Fruit fly (Drosophila melanogaster) whole organism, embryonic: Measurements from ENCODE around the gene sick.
A peak's percentile ranks its signal among the peaks of the same experiment; 100 is the strongest.

Source experiments
- Asciz ChIP-seq: fragments of 200-800 bp; sonication (Bioruptor generic); optimal IDR thresholded peaks from 2 replicates; lab custom pipeline; 2017; ENCODE audit warnings: missing biosample characterization, mild to moderate bottlenecking, missing genetic modification characterization, missing genetic modification reagents
- BtbVII ChIP-seq: fragments of 200-800 bp; sonication (Bioruptor generic); optimal IDR thresholded peaks from 3 replicates; lab custom pipeline; 2017; ENCODE audit warnings: missing biosample characterization, mild to moderate bottlenecking, missing genetic modification characterization
- CG10209 ChIP-seq: fragments of 200-800 bp; sonication (Bioruptor generic); optimal IDR thresholded peaks from 3 replicates; lab custom pipeline; 2017; ENCODE audit warnings: missing biosample characterization, mild to moderate bottlenecking, missing genetic modification characterization, missing genetic modification reagents
- CG10979 ChIP-seq: fragments of 200-800 bp; sonication (Bioruptor generic); optimal IDR thresholded peaks from 2 replicates; lab custom pipeline; 2018; ENCODE audit warnings: missing biosample characterization, mild to moderate bottlenecking, missing genetic modification characterization, moderate library complexity
- CG11696 ChIP-seq: fragments of 200-800 bp; sonication (Bioruptor generic); IDR thresholded peaks from 2 replicates; pipeline ENCODE4 v1.3.6; 2022; ENCODE audit warnings: missing biosample characterization, missing genetic modification characterization
- CG14860 ChIP-seq: fragments of 200-800 bp; sonication (Bioruptor generic); IDR thresholded peaks from 3 replicates; pipeline ENCODE4 v1.3.6; 2022; ENCODE audit warnings: missing biosample characterization, missing genetic modification characterization; ENCODE audit not compliant: partially characterized antibody
- CG14965 ChIP-seq: fragments of 200-800 bp; sonication (Bioruptor generic); optimal IDR thresholded peaks from 2 replicates; lab custom pipeline; 2016; ENCODE audit warnings: missing biosample characterization, missing genetic modification characterization, borderline replicate concordance
- CG17359 ChIP-seq: fragments of 200-800 bp; sonication (Bioruptor generic); optimal IDR thresholded peaks from 3 replicates; lab custom pipeline; 2018; ENCODE audit warnings: missing biosample characterization, mild to moderate bottlenecking, missing genetic modification characterization, moderate library complexity
- CG17612 ChIP-seq: fragments of 200-800 bp; sonication (Bioruptor generic); IDR thresholded peaks from 2 replicates; pipeline ENCODE4 v1.3.6; 2022; ENCODE audit warnings: missing biosample characterization, missing genetic modification characterization
- CG2678 ChIP-seq: fragments of 200-800 bp; sonication (Bioruptor generic); optimal IDR thresholded peaks from 3 replicates; lab custom pipeline; 2019; ENCODE audit warnings: missing biosample characterization, mild to moderate bottlenecking, missing genetic modification characterization, moderate library complexity
- CG30403 ChIP-seq: fragments of 200-800 bp; sonication (Bioruptor generic); optimal IDR thresholded peaks from 3 replicates; lab custom pipeline; 2016; ENCODE audit warnings: missing biosample characterization, missing genetic modification characterization
- CG31388 ChIP-seq: fragments of 200-800 bp; sonication (Bioruptor generic); optimal IDR thresholded peaks from 2 replicates; lab custom pipeline; 2016; ENCODE audit warnings: missing biosample characterization, missing genetic modification characterization
- CG32532 ChIP-seq: fragments of 200-800 bp; sonication (Bioruptor generic); IDR thresholded peaks from 2 replicates; pipeline ENCODE4 v1.3.6; 2022; ENCODE audit warnings: missing biosample characterization, missing genetic modification characterization
- CG3407 ChIP-seq: fragments of 200-800 bp; sonication (Bioruptor generic); optimal IDR thresholded peaks from 2 replicates; lab custom pipeline; 2018; ENCODE audit warnings: missing biosample characterization, mild to moderate bottlenecking, missing genetic modification characterization
- CG3847 ChIP-seq: fragments of 200-800 bp; sonication (Bioruptor generic); IDR thresholded peaks from 2 replicates; pipeline ENCODE4 v1.3.6; 2022; ENCODE audit warnings: missing biosample characterization, missing genetic modification characterization
- CG8388 ChIP-seq: fragments of 200-800 bp; sonication (Bioruptor generic); optimal IDR thresholded peaks from 2 replicates; lab custom pipeline; 2019; ENCODE audit warnings: missing biosample characterization, mild to moderate bottlenecking, missing genetic modification characterization, moderate library complexity
- CG9215 ChIP-seq: fragments of 200-800 bp; sonication (Bioruptor generic); IDR thresholded peaks from 2 replicates; pipeline ENCODE4 v1.3.6; 2022; ENCODE audit warnings: missing biosample characterization, missing genetic modification characterization
- CG9609 ChIP-seq: fragments of 200-800 bp; sonication (Bioruptor generic); optimal IDR thresholded peaks from 3 replicates; lab custom pipeline; 2016; ENCODE audit warnings: missing biosample characterization, missing genetic modification characterization
- CrebB ChIP-seq: fragments of 200-800 bp; sonication (Bioruptor generic); optimal IDR thresholded peaks from 3 replicates; lab custom pipeline; 2018; ENCODE audit warnings: missing biosample characterization, mild to moderate bottlenecking, missing genetic modification characterization
- D19B ChIP-seq: fragments of 200-800 bp; sonication (Bioruptor generic); optimal IDR thresholded peaks from 2 replicates; lab custom pipeline; 2017; ENCODE audit warnings: missing biosample characterization, mild to moderate bottlenecking, missing genetic modification characterization
- Eip74EF ChIP-seq, 2 experiments: fragments of 200-800 bp in 1 of 2; fragments of >200 bp in 1 of 2; sonication (Bioruptor generic) in 1 of 2; optimal IDR thresholded peaks; 2 replicates each; lab custom pipeline; 2017 to 2019; ENCODE audit warnings: missing biosample characterization in 2 of 2, missing genetic modification characterization in 2 of 2, mild to moderate bottlenecking in 1 of 2, moderate library complexity in 1 of 2
- Gsc ChIP-seq: fragments of 200-800 bp; sonication (Bioruptor generic); IDR thresholded peaks from 2 replicates; pipeline ENCODE4 v1.3.6; 2022; ENCODE audit warnings: missing biosample characterization, missing genetic modification characterization
- Hey ChIP-seq: fragments of 200-800 bp; sonication (Bioruptor generic); optimal IDR thresholded peaks from 3 replicates; lab custom pipeline; 2018; ENCODE audit warnings: missing biosample characterization, mild to moderate bottlenecking, missing genetic modification characterization
- Kr ChIP-seq: fragments of 200-800 bp; sonication (Bioruptor generic); optimal IDR thresholded peaks from 2 replicates; lab custom pipeline; 2017; ENCODE audit warnings: missing biosample characterization, mild to moderate bottlenecking, missing genetic modification characterization
- Lpt ChIP-seq: fragments of >200 bp; optimal IDR thresholded peaks from 2 replicates; lab custom pipeline; 2018; ENCODE audit warnings: missing biosample characterization, missing genetic modification characterization
- Meics ChIP-seq: fragments of 200-800 bp; sonication (Bioruptor generic); optimal IDR thresholded peaks from 2 replicates; lab custom pipeline; 2017; ENCODE audit warnings: missing biosample characterization, mild to moderate bottlenecking, missing genetic modification characterization
- Mes4 ChIP-seq: fragments of 200-800 bp; sonication (Bioruptor generic); optimal IDR thresholded peaks from 2 replicates; lab custom pipeline; 2016; ENCODE audit warnings: missing biosample characterization, missing genetic modification characterization
- Ptx1 ChIP-seq: fragments of 200-800 bp; sonication (Bioruptor generic); IDR thresholded peaks from 2 replicates; pipeline ENCODE4 v1.3.6; 2022; ENCODE audit warnings: missing biosample characterization, missing genetic modification characterization
- Usf ChIP-seq: fragments of 200-800 bp; sonication (Bioruptor generic); optimal IDR thresholded peaks from 2 replicates; lab custom pipeline; 2017; ENCODE audit warnings: missing genotype, missing biosample characterization, missing genetic modification characterization
- Xrp1 ChIP-seq: fragments of 200-800 bp; sonication (Bioruptor generic); IDR thresholded peaks from 2 replicates; pipeline ENCODE4 v1.3.6; 2022; ENCODE audit warnings: missing biosample characterization, missing genetic modification characterization
- ab ChIP-seq: fragments of 200-800 bp; sonication (Bioruptor generic); optimal IDR thresholded peaks from 2 replicates; lab custom pipeline; 2016; ENCODE audit warnings: missing biosample characterization, missing genetic modification characterization
- ap ChIP-seq: fragments of 200-800 bp; sonication (Bioruptor generic); IDR thresholded peaks from 2 replicates; pipeline ENCODE4 v1.3.6; 2022; ENCODE audit warnings: missing biosample characterization, missing genetic modification characterization
- az2 ChIP-seq: fragments of 200-800 bp; sonication (Bioruptor generic); optimal IDR thresholded peaks from 3 replicates; lab custom pipeline; 2016; ENCODE audit warnings: missing biosample characterization, missing genetic modification characterization
- caup ChIP-seq: fragments of 200-800 bp; sonication (Bioruptor generic); optimal IDR thresholded peaks from 3 replicates; lab custom pipeline; 2017; ENCODE audit warnings: missing biosample characterization, mild to moderate bottlenecking, missing genetic modification characterization, moderate library complexity; ENCODE audit not compliant: severe bottlenecking
- disco-r ChIP-seq: fragments of 200-800 bp; sonication (Bioruptor generic); optimal IDR thresholded peaks from 2 replicates; lab custom pipeline; 2016; ENCODE audit warnings: missing biosample characterization, missing genetic modification characterization
- ewg ChIP-seq: fragments of 200-800 bp; sonication (Bioruptor generic); optimal IDR thresholded peaks from 3 replicates; lab custom pipeline; 2017; ENCODE audit warnings: mild to moderate bottlenecking, missing biosample characterization, missing genetic modification reagents, missing genetic modification characterization
- gcm ChIP-seq: fragments of 200-800 bp; sonication (Bioruptor generic); optimal IDR thresholded peaks from 2 replicates; lab custom pipeline; 2019; ENCODE audit warnings: missing biosample characterization, mild to moderate bottlenecking, missing genetic modification characterization, moderate library complexity
- hb ChIP-seq: fragments of 200-800 bp; sonication (Bioruptor generic); IDR thresholded peaks from 3 replicates; pipeline ENCODE4 v1.3.6; 2022; ENCODE audit warnings: missing biosample characterization, missing genetic modification characterization; ENCODE audit not compliant: partially characterized antibody
- hbn ChIP-seq: fragments of 200-800 bp; sonication (Bioruptor generic); IDR thresholded peaks from 2 replicates; pipeline ENCODE4 v1.3.6; 2022; ENCODE audit warnings: missing biosample characterization, missing genetic modification characterization; ENCODE audit not compliant: partially characterized antibody
- ken ChIP-seq: fragments of 200-800 bp; sonication (Bioruptor generic); IDR thresholded peaks from 3 replicates; pipeline ENCODE4 v1.3.6; 2022; ENCODE audit warnings: missing biosample characterization, missing genetic modification characterization
- kni ChIP-seq: fragments of 200-800 bp; sonication (Bioruptor generic); optimal IDR thresholded peaks from 3 replicates; lab custom pipeline; 2017; ENCODE audit warnings: mild to moderate bottlenecking, missing biosample characterization, missing genetic modification reagents, missing genetic modification characterization
- lilli ChIP-seq: fragments of 200-800 bp; sonication (Bioruptor generic); optimal IDR thresholded peaks from 3 replicates; lab custom pipeline; 2016; ENCODE audit warnings: missing biosample characterization, missing genetic modification characterization
- mam ChIP-seq: fragments of 200-800 bp; sonication (Bioruptor generic); optimal IDR thresholded peaks from 3 replicates; lab custom pipeline; 2016; ENCODE audit warnings: missing biosample characterization, missing genetic modification characterization
- otp ChIP-seq: fragments of 200-800 bp; sonication (Bioruptor generic); IDR thresholded peaks from 3 replicates; pipeline ENCODE4, ENCODE4 v1.3.6; 2022; ENCODE audit warnings: missing biosample characterization, missing genetic modification characterization
- p53 ChIP-seq: fragments of 200-800 bp; sonication (Bioruptor generic); optimal IDR thresholded peaks from 2 replicates; lab custom pipeline; 2016; ENCODE audit warnings: missing biosample characterization, missing genetic modification characterization
- rib ChIP-seq: fragments of 200-800 bp; sonication (Bioruptor generic); IDR thresholded peaks from 2 replicates; pipeline ENCODE4 v1.3.6; 2022; ENCODE audit warnings: missing biosample characterization, missing genetic modification characterization
- tgo ChIP-seq: fragments of 200-800 bp; sonication (Bioruptor generic); IDR thresholded peaks from 3 replicates; pipeline ENCODE4 v1.3.6; 2022; ENCODE audit warnings: missing biosample characterization, missing genetic modification characterization
- wek ChIP-seq: fragments of 200-800 bp; sonication (Bioruptor generic); optimal IDR thresholded peaks from 3 replicates; lab custom pipeline; 2018; ENCODE audit warnings: missing biosample characterization, mild to moderate bottlenecking, missing genetic modification characterization, moderate library complexity
- z ChIP-seq: fragments of 200-800 bp; sonication (Bioruptor generic); IDR thresholded peaks from 3 replicates; pipeline ENCODE4 v1.3.6; 2022; ENCODE audit warnings: missing biosample characterization, missing genetic modification characterization
- zf30C ChIP-seq: fragments of 200-800 bp; sonication (Bioruptor generic); optimal IDR thresholded peaks from 3 replicates; lab custom pipeline; 2018; ENCODE audit warnings: missing biosample characterization, mild to moderate bottlenecking, missing genetic modification characterization

sick gene

DNA sequence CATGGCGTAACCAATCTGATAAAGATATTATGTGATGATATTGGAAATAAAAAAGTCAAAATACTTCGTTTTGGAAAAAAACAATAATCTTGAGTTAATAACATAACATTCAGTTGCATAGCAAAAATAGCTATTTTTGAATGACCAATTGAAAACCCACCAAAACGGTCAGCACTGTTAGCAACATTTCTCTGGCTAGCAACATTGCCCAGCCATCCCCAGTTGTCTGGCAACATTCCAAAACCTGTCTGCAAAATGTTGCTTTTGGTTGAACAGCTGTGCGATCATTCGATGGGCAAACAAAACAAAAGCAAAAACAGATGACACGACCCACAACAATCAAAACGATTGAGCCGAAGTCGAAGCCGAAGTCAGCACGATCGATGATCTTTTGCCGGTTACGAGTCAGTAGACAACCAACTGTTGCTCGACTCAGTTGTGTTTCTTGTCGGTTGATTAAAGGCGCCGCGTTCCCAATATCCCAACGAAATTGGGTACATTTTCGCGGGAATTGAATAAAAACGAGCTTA lies 69.4 kb downstream of the sick start (continued):
- peak; percentile 96 for TF ChIP-seq CG9609 (GFP tag; lab: Kevin White, UChicago)
- TF ChIP-seq CG31388 (GFP tag; lab: Kevin White, UChicago) = peak; percentile 50
- peak; percentile 95 for TF ChIP-seq mam (GFP tag; lab: Kevin White, UChicago)
- TF ChIP-seq otp (GFP tag; lab: Robert Waterston, UW) = peak; percentile 98
- TF ChIP-seq CG11696 (GFP tag; lab: Robert Waterston, UW) = peak; percentile 88
- peak; percentile 96 for TF ChIP-seq gcm (GFP tag; lab: Kevin White, UChicago)
- peak; percentile 92 for TF ChIP-seq Meics (GFP tag; lab: Kevin White, UChicago)
- TF ChIP-seq CG17612 (GFP tag; lab: Robert Waterston, UW) = peak; percentile 89
- TF ChIP-seq Hey (tag; lab: Kevin White, UChicago) = peak; percentile 67
- peak; percentile 88 for TF ChIP-seq Asciz (GFP tag; lab: Kevin White, UChicago)
- 0 out of 3 replicates have a peak, but pooled peaks have one; percentile 61 for TF ChIP-seq z (GFP tag; lab: Robert Waterston, UW)
- peak; percentile 94 for TF ChIP-seq disco-r
- TF ChIP-seq CG30403 (GFP tag; lab: Kevin White, UChicago) = peak; percentile 97
- TF ChIP-seq Kr (GFP tag; lab: Kevin White, UChicago) = no peak
- peak; percentile 65 for TF ChIP-seq CG14965
- no peak for TF ChIP-seq zf30C (GFP tag; lab: Kevin White, UChicago)
- no peak for TF ChIP-seq Lpt (GFP tag; lab: Kevin White, UChicago)
- TF ChIP-seq ap (GFP tag; lab: Robert Waterston, UW) = peak; percentile 95
- peak; percentile 90 for TF ChIP-seq Ptx1 (GFP tag; lab: Robert Waterston, UW)
- TF ChIP-seq ken (GFP tag; lab: Robert Waterston, UW) = peak; percentile 97
- TF ChIP-seq CG10209 (GFP tag; lab: Kevin White, UChicago) = peak; percentile 95
- TF ChIP-seq az2 = peak; percentile 96
- TF ChIP-seq Eip74EF (GFP tag; optimal IDR thresholded peaks at IDR 0.05; lab: Kevin White, UChicago) = peak in 1 of 2 experiments; percentile 80
- TF ChIP-seq CG2678 (tag; lab: Kevin White, UChicago) = peak; percentile 95
- peak; percentile 70 for TF ChIP-seq Gsc (GFP tag; lab: Robert Waterston, UW)
- peak; percentile 87 for TF ChIP-seq ab (GFP tag; lab: Kevin White, UChicago)
- peak; percentile 93 for TF ChIP-seq CrebB (tag; lab: Kevin White, UChicago)
- peak; percentile 91 for TF ChIP-seq BtbVII (GFP tag; lab: Kevin White, UChicago)
- peak; percentile 97 for TF ChIP-seq CG8388 (GFP tag; lab: Kevin White, UChicago)
- TF ChIP-seq hbn (GFP tag; lab: Robert Waterston, UW) = 0 out of 2 replicates have a peak, but pooled peaks have one; percentile 29
- TF ChIP-seq Usf = peak; percentile 74
- peak; percentile 93 for TF ChIP-seq CG10979
- TF ChIP-seq tgo (GFP tag; lab: Robert Waterston, UW) = peak; percentile 94
- TF ChIP-seq CG14860 = no peak
- peak; percentile 97 for TF ChIP-seq Xrp1 (GFP tag; lab: Robert Waterston, UW)
- TF ChIP-seq CG17359 (tag; lab: Kevin White, UChicago) = peak; percentile 96
- peak; percentile 77 for TF ChIP-seq caup (GFP tag; lab: Kevin White, UChicago)
- peak; percentile 93 for TF ChIP-seq CG32532
- TF ChIP-seq D19B (GFP tag; lab: Kevin White, UChicago) = peak; percentile 67
- TF ChIP-seq CG3847 (GFP tag; lab: Robert Waterston, UW) = peak; percentile 95
- TF ChIP-seq wek (GFP tag; lab: Kevin White, UChicago) = peak; percentile 79
- peak; percentile 92 for TF ChIP-seq ewg
- no peak for TF ChIP-seq hb (GFP tag; lab: Robert Waterston, UW)
- TF ChIP-seq lilli = peak; percentile 97
- peak; percentile 88 for TF ChIP-seq p53
- peak; percentile 94 for TF ChIP-seq Mes4 (GFP tag; lab: Kevin White, UChicago)
- peak; percentile 75; the same call in 1 of the 2 replicates for TF ChIP-seq rib (GFP tag; lab: Robert Waterston, UW)
- TF ChIP-seq CG9215 (GFP tag; lab: Robert Waterston, UW) = peak; percentile 81
- peak; percentile 95 for TF ChIP-seq CG3407 (GFP tag; lab: Kevin White, UChicago)
- no peak for TF ChIP-seq kni (GFP tag; lab: Kevin White, UChicago)
